Fruit fly (Drosophila melanogaster): Measurements from ENCODE around the gene CG14864.

CG14864 gene

DNA sequence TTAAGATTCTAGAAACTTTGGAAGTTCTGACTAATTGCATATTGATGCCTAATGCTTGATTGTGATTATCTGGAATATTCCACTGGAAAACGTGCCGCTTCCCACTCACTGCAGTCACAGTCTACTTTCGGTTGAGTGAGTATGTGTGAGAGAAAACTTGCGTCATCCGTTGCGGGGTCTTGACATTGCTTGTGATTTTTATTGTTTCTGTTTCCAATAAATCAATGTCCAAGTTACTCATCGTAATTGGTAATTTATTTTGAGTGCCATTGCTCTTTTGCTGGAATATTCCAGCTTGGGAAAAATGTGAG is 25.3 kb downstream of the CG14864 start:
- no peak for TF ChIP-seq ttk (optimal IDR thresholded peaks at IDR 0.05)
- no peak for TF ChIP-seq insv (optimal IDR thresholded peaks at IDR 0.05)
- TF ChIP-seq h (optimal IDR thresholded peaks at IDR 0.05), result no peak
- TF ChIP-seq psq (optimal IDR thresholded peaks at IDR 0.05), result no peak

DNA sequence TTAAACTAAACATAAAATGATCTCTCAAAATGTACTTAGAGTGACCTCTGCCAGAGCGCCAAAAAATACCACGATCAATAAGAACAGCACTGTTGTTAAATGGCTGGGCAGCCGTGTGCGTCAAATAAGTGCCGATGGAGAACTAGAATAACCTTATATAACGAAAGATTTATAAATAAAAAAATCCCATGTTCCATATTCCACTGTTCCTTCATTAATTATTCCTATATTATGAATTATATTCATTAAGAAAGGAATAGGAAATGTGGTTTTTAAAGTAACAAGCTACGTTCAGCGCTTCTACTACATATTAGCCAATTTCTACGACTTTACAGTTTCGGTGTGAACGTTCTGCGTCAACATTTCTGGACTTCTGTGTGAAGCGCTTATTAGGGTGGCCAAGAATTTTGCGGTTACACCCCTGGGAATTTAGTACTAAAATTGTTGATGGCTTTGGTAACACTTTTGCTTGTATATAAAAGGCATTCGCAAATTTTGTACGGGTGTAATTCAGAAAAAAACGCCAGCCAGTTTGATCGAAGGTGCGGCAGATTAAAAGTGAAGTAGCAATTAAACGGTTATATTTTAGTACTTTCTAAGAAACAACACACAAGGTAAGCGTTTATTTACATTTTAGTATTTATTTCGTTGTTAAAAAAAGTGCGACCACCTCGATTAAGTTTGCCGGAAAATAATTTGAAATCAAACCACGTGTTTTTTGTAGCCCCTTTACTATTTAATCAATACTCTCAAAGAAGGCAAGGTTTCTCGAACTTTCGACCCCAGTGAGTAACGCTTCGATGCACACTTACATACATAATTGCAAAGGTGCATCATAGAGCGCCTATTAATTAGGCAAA is 25.9 kb downstream of the CG14864 start, which contains the start of the genes tefu and Hsc70-4:
tefu (minus strand) TSS at position 51 of the 860 bp plus-strand sequence.
Hsc70-4 (plus strand) TSS at position 502 of the 860 bp plus-strand sequence.
- TF ChIP-seq h (optimal IDR thresholded peaks at IDR 0.05) (no peak), insv (optimal IDR thresholded peaks at IDR 0.05) (no peak), ttk (optimal IDR thresholded peaks at IDR 0.05) (no peak), psq (optimal IDR thresholded peaks at IDR 0.05) (no peak), Myc (optimal IDR thresholded peaks at IDR 0.05) (no peak), Sin3A (optimal IDR thresholded peaks at IDR 0.05) (no peak)

DNA sequence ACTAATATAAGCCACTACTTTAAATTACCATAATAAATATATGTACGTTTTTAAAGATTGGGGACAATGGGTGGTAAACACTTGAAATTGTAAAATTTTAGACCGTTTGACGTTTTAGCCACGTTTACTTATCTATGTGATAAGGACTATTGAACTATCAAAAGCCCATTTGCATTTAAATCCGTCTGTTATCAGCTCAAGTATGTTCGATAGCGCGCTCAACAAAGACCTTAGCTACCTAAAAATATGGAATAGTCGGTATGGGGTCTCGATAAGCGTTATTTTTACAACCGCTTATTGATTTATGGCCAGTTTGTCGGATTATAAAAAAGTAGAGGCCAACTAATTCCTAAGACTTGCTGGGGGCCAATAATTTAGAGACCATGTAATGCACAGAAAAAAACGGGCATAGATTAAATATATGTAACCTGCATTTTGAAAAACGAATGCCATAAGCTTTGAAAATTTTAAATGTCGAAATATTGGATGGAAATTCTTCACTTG is 36.7 kb downstream of the CG14864 start:
- TF ChIP-seq h (optimal IDR thresholded peaks at IDR 0.05) (no peak), Sin3A (optimal IDR thresholded peaks at IDR 0.05) (no peak), psq (optimal IDR thresholded peaks at IDR 0.05) (no peak), ttk (optimal IDR thresholded peaks at IDR 0.05) (no peak), Myc (optimal IDR thresholded peaks at IDR 0.05) (no peak), insv (optimal IDR thresholded peaks at IDR 0.05) (no peak)

DNA sequence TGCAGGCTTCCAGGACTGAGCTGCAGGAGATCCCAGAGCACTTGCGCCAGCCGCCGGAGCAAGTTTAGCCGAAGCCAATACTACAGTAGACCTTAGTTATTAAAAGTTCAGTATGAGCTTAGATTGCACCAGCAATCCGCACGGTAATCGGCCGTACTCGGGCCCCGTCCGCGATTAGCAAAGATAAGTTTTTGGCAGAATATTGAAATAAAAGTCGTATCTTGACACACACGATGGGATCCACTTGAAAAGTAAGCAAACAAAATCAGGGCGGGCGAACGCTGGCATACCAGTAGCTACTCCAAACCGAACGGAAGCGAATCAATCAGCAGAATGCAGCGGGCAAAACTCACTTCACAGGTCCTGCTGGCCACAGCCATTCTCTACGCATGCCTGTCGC is 38.1 kb downstream of the CG14864 start, which contains the start of gene CG34316:
CG34316 (plus strand) TSS at position 301 of the 400 bp plus-strand sequence.
- TF ChIP-seq Sin3A (optimal IDR thresholded peaks at IDR 0.05), result no peak
- TF ChIP-seq insv (optimal IDR thresholded peaks at IDR 0.05), result no peak
- no peak for TF ChIP-seq Myc (optimal IDR thresholded peaks at IDR 0.05)
- no peak for TF ChIP-seq ttk (optimal IDR thresholded peaks at IDR 0.05)
- no peak for TF ChIP-seq h (optimal IDR thresholded peaks at IDR 0.05)
- TF ChIP-seq psq (optimal IDR thresholded peaks at IDR 0.05), result no peak

DNA sequence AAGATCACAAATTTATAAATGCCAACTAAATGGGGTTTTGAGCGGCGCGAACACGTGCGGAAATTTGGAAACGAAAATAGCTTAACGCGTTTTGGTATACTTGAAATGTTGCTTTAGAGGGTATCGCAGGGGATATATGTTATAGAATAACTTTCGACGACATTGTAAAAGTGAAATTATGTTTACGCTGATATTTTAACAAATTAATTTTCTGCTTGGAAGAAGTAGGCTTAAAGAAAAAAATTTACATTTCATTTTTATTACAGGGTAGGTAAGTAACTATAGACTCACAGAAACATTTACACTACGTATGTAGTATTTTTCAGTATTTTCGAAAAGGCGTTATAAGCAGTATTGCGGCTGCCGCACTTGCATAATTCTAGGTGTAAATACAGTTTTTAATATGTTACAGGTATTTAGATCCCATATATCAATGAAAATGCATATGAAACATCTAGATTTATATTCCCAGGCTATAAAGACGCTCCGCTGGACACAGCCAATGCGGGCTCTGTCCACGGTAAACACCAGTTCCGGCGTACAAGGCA is 38.9 kb downstream of the CG14864 start, which contains the start of the genes Art3 and mRpS10:
Art3 (minus strand) TSS at position 80 of the 548 bp plus-strand sequence.
mRpS10 (plus strand) TSS at position 337 of the 548 bp plus-strand sequence.
- no peak for TF ChIP-seq Myc (optimal IDR thresholded peaks at IDR 0.05)
- TF ChIP-seq ttk (optimal IDR thresholded peaks at IDR 0.05), result no peak
- no peak for TF ChIP-seq insv (optimal IDR thresholded peaks at IDR 0.05)
- TF ChIP-seq Sin3A (optimal IDR thresholded peaks at IDR 0.05), result no peak

DNA sequence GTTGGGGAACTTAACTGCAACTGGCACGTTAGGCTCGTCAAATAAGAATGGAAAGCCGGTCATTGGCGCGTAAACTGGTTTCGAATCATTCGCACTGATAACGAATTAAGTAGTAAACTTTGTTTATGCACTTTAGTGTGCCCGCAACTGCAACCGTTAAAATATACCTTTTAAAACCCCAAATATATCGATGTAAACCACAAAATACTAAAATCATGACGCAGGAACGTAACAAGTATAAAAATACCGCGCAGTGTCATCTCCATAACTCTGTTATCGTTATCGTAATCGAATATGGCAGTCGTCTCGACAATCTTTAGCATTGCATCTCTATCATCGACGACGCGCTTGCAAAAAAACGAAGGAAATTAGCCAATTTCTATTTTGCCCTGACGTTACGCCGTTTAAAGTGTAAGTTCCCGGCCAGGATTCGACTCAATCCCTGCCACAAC is 43.0 kb downstream of the CG14864 start, which contains the start of the genes CG31344 and Caf1-55:
CG31344 (minus strand) TSS at position 51 of the 452 bp plus-strand sequence.
Caf1-55 (plus strand) TSS at position 298 of the 452 bp plus-strand sequence.
- no peak for TF ChIP-seq psq (optimal IDR thresholded peaks at IDR 0.05)
- no peak for TF ChIP-seq Myc (optimal IDR thresholded peaks at IDR 0.05)
- TF ChIP-seq ttk (optimal IDR thresholded peaks at IDR 0.05), result no peak
- TF ChIP-seq Sin3A (optimal IDR thresholded peaks at IDR 0.05), result no peak
- TF ChIP-seq insv (optimal IDR thresholded peaks at IDR 0.05), result no peak
- no peak for TF ChIP-seq h (optimal IDR thresholded peaks at IDR 0.05)

DNA sequence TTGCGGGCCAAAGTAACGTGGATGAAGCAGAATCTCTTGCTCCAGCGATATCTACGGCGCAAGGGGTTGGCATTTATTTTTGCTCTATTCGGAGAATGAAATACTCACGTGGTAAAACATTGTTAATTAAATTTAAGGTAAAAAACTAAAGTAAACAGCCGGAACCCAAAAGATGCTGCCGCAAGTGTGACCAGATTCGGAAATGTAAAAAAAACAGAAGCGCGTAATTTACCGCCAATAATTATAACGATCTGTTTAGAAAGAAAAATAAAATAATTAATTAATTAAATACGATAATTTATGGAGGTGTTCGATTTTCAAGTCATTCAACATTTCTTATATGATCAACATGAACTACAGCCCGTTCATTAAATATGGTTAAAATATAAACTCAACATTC is 45.4 kb downstream of the CG14864 start, which contains the start of gene Polr2G:
Polr2G (minus strand) TSS at position 208 of the 400 bp plus-strand sequence.
- TF ChIP-seq h (optimal IDR thresholded peaks at IDR 0.05) (no peak), psq (optimal IDR thresholded peaks at IDR 0.05) (no peak), ttk (optimal IDR thresholded peaks at IDR 0.05) (no peak), insv (optimal IDR thresholded peaks at IDR 0.05) (no peak), Myc (optimal IDR thresholded peaks at IDR 0.05) (no peak), Sin3A (optimal IDR thresholded peaks at IDR 0.05) (no peak)

DNA sequence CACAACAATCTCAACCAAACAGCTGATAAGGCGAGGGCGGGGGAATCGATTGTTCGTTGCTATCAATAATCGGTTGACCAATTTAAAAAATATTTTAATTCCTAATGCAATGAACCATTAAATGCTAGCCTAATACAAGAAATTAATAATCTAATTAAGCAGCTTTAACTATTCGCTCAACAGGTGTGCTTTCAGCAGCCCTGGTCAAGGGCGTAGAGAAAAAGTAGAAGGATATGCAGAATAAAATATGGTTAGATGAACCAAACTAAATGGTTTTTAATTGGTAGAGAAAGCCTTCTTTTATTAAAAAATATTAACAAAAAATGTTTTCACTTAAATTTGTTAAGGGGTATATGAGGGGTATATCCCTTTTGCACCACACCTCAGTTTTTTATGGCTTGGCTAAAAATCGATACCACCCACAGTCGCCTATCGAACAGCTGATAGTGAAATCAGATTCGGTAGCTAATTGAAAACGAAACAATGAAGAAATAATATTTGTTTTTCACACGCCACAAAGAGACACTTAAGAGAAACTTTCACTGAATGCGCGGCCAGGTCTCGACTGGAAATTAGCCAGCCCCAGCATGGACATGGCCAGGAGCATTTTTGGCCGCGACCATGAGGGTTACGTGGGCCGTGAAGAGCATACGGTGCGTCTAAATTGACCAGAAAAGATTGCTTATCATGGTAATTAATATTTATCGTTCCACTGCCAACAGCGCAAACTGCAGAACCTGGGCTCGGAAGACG is 49.3 kb downstream of the CG14864 start, which contains the start of the genes SIDL and CG12241:
SIDL (minus strand) TSS at position 51 of the 753 bp plus-strand sequence.
CG12241 (plus strand) TSS at position 433 of the 753 bp plus-strand sequence.
- TF ChIP-seq insv (optimal IDR thresholded peaks at IDR 0.05) (no peak), Sin3A (optimal IDR thresholded peaks at IDR 0.05) (no peak), ttk (optimal IDR thresholded peaks at IDR 0.05) (no peak), psq (optimal IDR thresholded peaks at IDR 0.05) (no peak), h (optimal IDR thresholded peaks at IDR 0.05) (no peak), Myc (optimal IDR thresholded peaks at IDR 0.05) (no peak)

All from Kc167 (cell line).